Fruit fly (Drosophila melanogaster): ENCODE data around the gene Cox17.

Gene Cox17

DNA sequence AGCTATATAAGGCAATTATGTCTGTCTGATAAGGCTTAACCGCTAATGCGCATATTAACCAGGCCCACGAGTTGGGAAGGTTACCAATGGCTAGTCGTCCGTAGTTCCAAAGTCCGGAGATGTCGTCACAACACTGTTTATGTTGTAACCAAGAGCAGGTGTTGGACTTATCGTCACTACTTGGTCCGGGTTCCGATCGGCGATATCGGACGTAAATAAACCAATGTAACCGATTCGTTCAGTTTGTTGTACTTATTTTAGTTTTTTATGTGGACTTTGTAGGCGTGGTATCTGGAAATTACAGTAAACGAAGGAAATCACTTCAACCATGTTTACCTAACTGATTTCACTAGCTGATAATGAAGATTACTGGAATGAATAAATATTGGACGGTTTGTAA lies 6.1 kb downstream of the Cox17 start (continued):
- peak; percentile 47 for TF ChIP-seq CG6254 (GFP tag; optimal IDR thresholded peaks at IDR 0.05)
- TF ChIP-seq lola (GFP tag; optimal IDR thresholded peaks at IDR 0.05): peak in 1 of 3 experiments; percentile 5
- peak; percentile 24 for TF ChIP-seq CG2202 (tag; optimal IDR thresholded peaks at IDR 0.05)
- TF ChIP-seq CG17385 (GFP tag; optimal IDR thresholded peaks at IDR 0.05): peak; percentile 39
- peak; percentile 35 for TF ChIP-seq Sox100B (GFP tag; optimal IDR thresholded peaks at IDR 0.05)
- no peak for TF ChIP-seq MBD-R2 (GFP tag; IDR thresholded peaks at IDR 0.05)
- peak; percentile 12 for TF ChIP-seq nerfin-1 (tag; optimal IDR thresholded peaks at IDR 0.05)
- TF ChIP-seq CG34376 (GFP tag; optimal IDR thresholded peaks at IDR 0.05): peak; percentile 74
- no peak for TF ChIP-seq Oaz (GFP tag; IDR thresholded peaks at IDR 0.05)
- peak; percentile 44 for TF ChIP-seq CG10431 (GFP tag; optimal IDR thresholded peaks at IDR 0.05)
- TF ChIP-seq CTCF (GFP tag; optimal IDR thresholded peaks at IDR 0.05): no peak
- peak; percentile 81 for TF ChIP-seq CG13894 (tag; optimal IDR thresholded peaks at IDR 0.05)
- TF ChIP-seq CG13624 (GFP tag; optimal IDR thresholded peaks at IDR 0.05): peak; percentile 22
- peak; percentile 47 for TF ChIP-seq CG33557 (GFP tag; optimal IDR thresholded peaks at IDR 0.05)
- TF ChIP-seq MTF-1 (GFP tag; optimal IDR thresholded peaks at IDR 0.05; ENCODE audit: borderline replicate concordance): peak; percentile 48
- peak; percentile 42 for TF ChIP-seq CG13424 (tag; optimal IDR thresholded peaks at IDR 0.05)
- peak; percentile 94 for TF ChIP-seq grn (GFP tag; optimal IDR thresholded peaks at IDR 0.05)
- TF ChIP-seq CG1603 (tag; optimal IDR thresholded peaks at IDR 0.05): peak; percentile 15
- TF ChIP-seq gro (GFP tag; optimal IDR thresholded peaks at IDR 0.05): peak; percentile 4
- TF ChIP-seq CG10209 (GFP tag; optimal IDR thresholded peaks at IDR 0.05): peak; percentile 14
- TF ChIP-seq bcd (GFP tag; optimal IDR thresholded peaks at IDR 0.05): no peak
- no peak for TF ChIP-seq Dip2 (GFP tag; IDR thresholded peaks at IDR 0.05)
- no peak for TF ChIP-seq ato (GFP tag; IDR thresholded peaks at IDR 0.05; ENCODE audit: partially characterized antibody)
- TF ChIP-seq CG6813 (GFP tag; optimal IDR thresholded peaks at IDR 0.05): peak; percentile 58
- TF ChIP-seq gce (GFP tag; IDR thresholded peaks at IDR 0.05): peak; percentile 14; the same call in 1 of the 3 replicates
- no peak for TF ChIP-seq CG10147 (GFP tag; optimal IDR thresholded peaks at IDR 0.05)
- no peak for TF ChIP-seq CG11696 (GFP tag; IDR thresholded peaks at IDR 0.05)
- TF ChIP-seq unpg (GFP tag; optimal IDR thresholded peaks at IDR 0.05): peak; percentile 13
- TF ChIP-seq CG17568 (GFP tag; optimal IDR thresholded peaks at IDR 0.05): peak; percentile 9
- peak; percentile 11 for TF ChIP-seq CG17359 (tag; optimal IDR thresholded peaks at IDR 0.05)
- TF ChIP-seq CG18764 (GFP tag; optimal IDR thresholded peaks at IDR 0.05): no peak
- no peak for TF ChIP-seq en (GFP tag; optimal IDR thresholded peaks at IDR 0.05)
- peak; percentile 15 for TF ChIP-seq CG3407 (GFP tag; optimal IDR thresholded peaks at IDR 0.05)
- no peak for TF ChIP-seq CG30403 (GFP tag; optimal IDR thresholded peaks at IDR 0.05)
- TF ChIP-seq fd64A (GFP tag; optimal IDR thresholded peaks at IDR 0.05): peak; percentile 42
- TF ChIP-seq CG4328 (GFP tag; optimal IDR thresholded peaks at IDR 0.05): peak; percentile 34
- TF ChIP-seq Sry-β (GFP tag; optimal IDR thresholded peaks at IDR 0.05): no peak
- TF ChIP-seq CrebB (tag; optimal IDR thresholded peaks at IDR 0.05): peak; percentile 13
- TF ChIP-seq Meics (GFP tag; optimal IDR thresholded peaks at IDR 0.05): peak; percentile 55
- TF ChIP-seq dmrt99B (tag; optimal IDR thresholded peaks at IDR 0.05): peak; percentile 2
- peak; percentile 18 for TF ChIP-seq pfk (GFP tag; optimal IDR thresholded peaks at IDR 0.05)
- TF ChIP-seq CG13296 (GFP tag; optimal IDR thresholded peaks at IDR 0.05): peak; percentile 55
- peak; percentile 29 for TF ChIP-seq CG15696 (tag; optimal IDR thresholded peaks at IDR 0.05)
- peak; percentile 65 for TF ChIP-seq kni (GFP tag; optimal IDR thresholded peaks at IDR 0.05)
- peak; percentile 32 for TF ChIP-seq CG2678 (tag; optimal IDR thresholded peaks at IDR 0.05)
- TF ChIP-seq CG1602 (GFP tag; optimal IDR thresholded peaks at IDR 0.05): no peak

Measured in whole organism, embryonic.